Worm (Caenorhabditis elegans): ENCODE measurements around the gene rde-11.

- TF ChIP-seq ama-1 (optimal IDR thresholded peaks at IDR 0.05) (no peak), hlh-13 (GFP tag; optimal IDR thresholded peaks at IDR 0.05) (no peak), dmd-4 (tag; optimal IDR thresholded peaks at IDR 0.05; ENCODE audit: borderline replicate concordance) (no peak), ceh-22 (tag; optimal IDR thresholded peaks at IDR 0.05) (no peak), nhr-11 (tag; optimal IDR thresholded peaks at IDR 0.05) (no peak), ceh-18 (tag; optimal IDR thresholded peaks at IDR 0.05) (no peak)
These were observed 11.7 kb downstream of the rde-11 start for ce11 chrIV:13116679-13117078.

Data from whole organism, late embryonic.